Worm (Caenorhabditis elegans): ENCODE measurements around the gene irld-64.

The irld-64 gene

DNA sequence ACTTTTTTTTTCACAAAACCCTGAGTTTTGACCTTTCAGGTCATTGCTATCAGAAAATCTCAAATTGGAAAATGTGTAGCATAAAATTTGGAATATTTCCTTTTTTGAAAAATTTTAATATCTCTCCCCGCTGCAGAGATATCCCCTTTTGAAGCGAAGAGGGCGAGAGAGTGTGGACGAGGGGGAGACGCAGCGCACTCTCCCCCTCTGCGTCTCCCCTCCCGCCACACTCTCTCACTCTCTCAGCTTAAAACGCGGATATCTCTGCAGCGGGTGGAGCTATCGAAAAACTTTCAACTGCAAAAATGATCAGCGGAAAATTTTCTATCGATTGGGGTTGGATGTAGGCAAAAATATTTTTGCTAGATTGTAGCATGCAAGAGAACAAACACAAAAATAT, 7.6 kb downstream of the irld-64 start (continued):
- TF ChIP-seq snpc-1.2 (GFP tag; IDR thresholded peaks at IDR 0.05) (no peak), lin-13 (GFP tag; optimal IDR thresholded peaks at IDR 0.05) (no peak), hif-1 (tag; optimal IDR thresholded peaks at IDR 0.05) (no peak), ceh-20 (GFP tag; IDR thresholded peaks at IDR 0.05) (no peak), attf-4 (tag; optimal IDR thresholded peaks at IDR 0.05) (no peak)

DNA sequence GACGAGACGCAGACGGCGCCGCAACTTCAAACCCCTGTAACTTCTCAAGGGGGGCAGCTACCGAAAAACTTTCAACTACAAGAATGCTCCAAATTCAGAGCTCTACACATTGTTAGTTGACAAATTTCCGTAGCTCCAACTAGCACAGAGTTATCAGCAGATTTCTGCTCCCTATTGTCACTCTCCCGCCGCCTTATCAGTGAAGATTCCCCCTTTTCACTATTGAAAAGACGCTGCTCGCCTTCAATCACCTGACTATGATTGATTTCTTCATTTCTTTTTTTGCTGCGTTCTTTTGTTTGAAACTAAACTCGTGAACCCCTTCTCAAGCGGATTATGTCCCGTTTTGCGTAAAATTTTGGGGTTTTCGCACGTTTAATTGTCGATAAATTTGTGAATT, 8.0 kb downstream of the irld-64 start:
- TF ChIP-seq daf-16 (GFP tag; optimal IDR thresholded peaks at IDR 0.05) (no peak), daf-16 (tag; optimal IDR thresholded peaks at IDR 0.05) (peak; percentile 33), hlh-30 (tag; optimal IDR thresholded peaks at IDR 0.05; ENCODE audit: insufficient read depth) (peak; percentile 45), hif-1 (tag; optimal IDR thresholded peaks at IDR 0.05) (peak in 1 of 2 experiments; percentile 3), tra-1 (GFP tag; IDR thresholded peaks at IDR 0.05) (no peak), aly-2 (tag; optimal IDR thresholded peaks at IDR 0.05) (no peak), dve-1 (tag; optimal IDR thresholded peaks at IDR 0.05; ENCODE audit: insufficient read depth) (peak; percentile 57), hlh-11 (tag; optimal IDR thresholded peaks at IDR 0.05) (peak; percentile 49), lsy-2 (tag; optimal IDR thresholded peaks at IDR 0.05) (no peak), F49E8.2 (tag; optimal IDR thresholded peaks at IDR 0.05; ENCODE audit: borderline replicate concordance) (no peak), dmd-6 (GFP tag; IDR thresholded peaks at IDR 0.05) (peak; percentile 41), nhr-28 (tag; optimal IDR thresholded peaks at IDR 0.05) (peak; percentile 17), pqm-1 (tag; optimal IDR thresholded peaks at IDR 0.05) (peak; percentile 41), nhr-77 (tag; optimal IDR thresholded peaks at IDR 0.05) (no peak), lin-1 (GFP tag; IDR thresholded peaks at IDR 0.05) (peak; percentile 10; the same call in 1 of the 2 replicates), lin-38 (GFP tag; IDR thresholded peaks at IDR 0.05) (no peak)

DNA sequence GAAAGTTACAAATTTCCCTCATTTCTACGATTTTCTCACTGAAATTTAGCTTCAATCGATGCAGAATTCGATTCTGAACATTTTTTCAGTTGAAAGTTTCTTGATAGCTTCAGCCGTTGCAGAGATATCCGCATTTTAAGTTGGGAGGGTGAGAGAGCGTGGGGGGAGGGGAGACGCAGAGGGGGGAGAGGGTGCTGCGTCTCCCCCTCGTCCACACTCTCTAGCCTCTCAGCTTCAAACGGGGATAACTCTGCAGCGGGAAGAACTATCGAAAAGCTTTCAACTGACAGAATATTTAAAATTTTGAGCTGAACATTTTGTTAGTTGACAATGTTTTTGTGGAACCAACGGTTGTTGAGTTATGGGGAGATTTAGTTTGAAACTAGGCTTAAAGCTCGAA, 8.5 kb downstream of the irld-64 start:
- no peak for TF ChIP-seq lsy-2 (tag; optimal IDR thresholded peaks at IDR 0.05)
- TF ChIP-seq set-16 (GFP tag; IDR thresholded peaks at IDR 0.05): peak; percentile 66

DNA sequence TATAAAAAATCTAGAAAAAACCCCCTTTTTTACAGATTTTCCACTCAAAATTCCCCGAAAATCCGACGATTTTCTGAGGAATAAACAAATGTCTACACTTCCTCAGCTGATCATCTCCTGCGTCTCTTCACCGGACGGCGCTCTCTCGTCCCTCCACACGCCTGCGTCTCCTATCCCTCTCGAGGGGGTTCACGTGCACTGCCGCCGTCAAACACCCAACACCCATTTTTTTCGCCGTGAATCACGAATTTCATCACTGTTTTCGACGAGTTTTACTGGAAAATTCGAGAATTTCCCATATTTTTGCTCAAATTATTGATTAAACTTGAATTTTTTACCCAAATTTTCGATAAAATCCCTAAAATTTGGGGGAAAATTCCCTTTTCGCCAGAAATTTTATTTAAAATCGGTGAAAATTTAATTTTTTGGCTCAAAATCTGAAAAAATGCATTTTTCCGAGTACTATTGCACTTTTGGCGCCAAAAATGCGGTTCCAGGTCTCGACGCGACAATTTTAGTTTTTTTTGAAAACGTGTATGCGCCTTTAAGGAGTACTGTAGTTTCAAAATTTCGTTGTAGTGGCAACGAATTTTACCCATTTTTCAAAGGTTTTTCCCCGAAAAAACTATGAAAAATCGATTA, 9.5 kb downstream of the irld-64 start:
- no peak for TF ChIP-seq Y75B8A.6 (GFP tag; IDR thresholded peaks at IDR 0.05)
- no peak for TF ChIP-seq dmd-8 (GFP tag; IDR thresholded peaks at IDR 0.05)
- TF ChIP-seq egl-43 (GFP tag; IDR thresholded peaks at IDR 0.05): peak; percentile 56; the same call in 1 of the 2 replicates
- TF ChIP-seq hif-1 (tag; optimal IDR thresholded peaks at IDR 0.05): peak in 1 of 2 experiments; percentile 7
- TF ChIP-seq duxl-1 (tag; optimal IDR thresholded peaks at IDR 0.05; ENCODE audit: poor library complexity): peak; percentile 43
- no peak for TF ChIP-seq madf-9 (GFP tag; conservative IDR thresholded peaks at IDR 0.05)
- TF ChIP-seq spr-1 (tag; optimal IDR thresholded peaks at IDR 0.05): peak; percentile 8
- no peak for TF ChIP-seq ces-1 (GFP tag; optimal IDR thresholded peaks at IDR 0.05)
- no peak for TF ChIP-seq R02D3.7 (tag; optimal IDR thresholded peaks at IDR 0.05)
- peak; percentile 45 for TF ChIP-seq ama-1 (optimal IDR thresholded peaks at IDR 0.05)
- TF ChIP-seq mxl-3 (GFP tag; optimal IDR thresholded peaks at IDR 0.05): peak; percentile 54
- no peak for TF ChIP-seq F37D6.2 (tag; optimal IDR thresholded peaks at IDR 0.05)
- TF ChIP-seq lsy-2 (tag; optimal IDR thresholded peaks at IDR 0.05): peak in 1 of 2 experiments; percentile 55
- peak; percentile 49 for TF ChIP-seq mep-1 (tag; optimal IDR thresholded peaks at IDR 0.05)
- peak; percentile 26 for TF ChIP-seq aha-1 (tag)
- no peak for TF ChIP-seq nhr-11 (tag; optimal IDR thresholded peaks at IDR 0.05)
- TF ChIP-seq T26A8.4 (GFP tag; IDR thresholded peaks at IDR 0.05): 0 out of 2 replicates have a peak, but pooled peaks have one; percentile 11
- TF ChIP-seq pha-4 (GFP tag; IDR thresholded peaks at IDR 0.05): peak; percentile 64; the same call in 1 of the 2 replicates
- TF ChIP-seq pha-4 (tag; optimal IDR thresholded peaks at IDR 0.05): no peak
- TF ChIP-seq zfp-3 (GFP tag; conservative IDR thresholded peaks at IDR 0.05): 0 out of 2 replicates have a peak, but pooled peaks have one; percentile 6
- peak; percentile 49 for TF ChIP-seq dmd-6 (GFP tag; IDR thresholded peaks at IDR 0.05)
- TF ChIP-seq set-16 (GFP tag; IDR thresholded peaks at IDR 0.05): no peak
- TF ChIP-seq ceh-82 (tag; optimal IDR thresholded peaks at IDR 0.05): no peak
- TF ChIP-seq arid-1 (GFP tag; conservative IDR thresholded peaks at IDR 0.05): peak; percentile 67; the same call in 1 of the 2 replicates
- peak; percentile 4 to 40 for TF ChIP-seq daf-16 (GFP tag; optimal IDR thresholded peaks at IDR 0.05)
- peak; percentile 58 for TF ChIP-seq daf-16 (tag; optimal IDR thresholded peaks at IDR 0.05)
- TF ChIP-seq unc-130 (GFP tag; optimal IDR thresholded peaks at IDR 0.05): peak; percentile 64
- peak; percentile 70 for TF ChIP-seq lin-38 (GFP tag; IDR thresholded peaks at IDR 0.05)
- TF ChIP-seq nhr-28 (tag; optimal IDR thresholded peaks at IDR 0.05): peak; percentile 14
- no peak for TF ChIP-seq ctbp-1 (GFP tag; IDR thresholded peaks at IDR 0.05)
- peak; percentile 69 for TF ChIP-seq mes-2 (tag; optimal IDR thresholded peaks at IDR 0.05; ENCODE audit: poor library complexity, severe bottlenecking)
